Fruit fly (Drosophila melanogaster): ENCODE data around the gene CG43233.
"Not testable (repeated sequence)": the region's sequence is repeated elsewhere in the genome, so short reads cannot be mapped to it uniquely, and the experiment has no call there.

The CG43233 gene

DNA sequence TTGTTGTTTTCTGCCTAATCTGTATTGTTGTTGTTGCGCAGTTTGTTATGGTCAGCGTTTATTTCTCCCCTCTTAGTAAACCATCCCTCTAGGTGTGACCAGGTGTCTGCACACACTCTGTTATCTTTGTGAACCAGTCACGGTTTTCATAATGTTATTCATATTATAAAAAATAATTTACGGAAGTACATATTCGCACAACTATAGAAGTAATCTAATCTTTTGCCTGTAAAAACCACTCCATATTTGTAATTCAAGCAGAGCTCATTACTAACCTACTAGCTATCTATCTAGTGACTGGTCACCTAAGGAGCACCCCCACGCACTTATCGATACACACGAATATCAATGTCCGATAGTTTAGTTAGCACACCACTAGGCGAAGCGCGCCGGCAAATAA lies 23.3 kb downstream of the CG43233 start, which contains the start of the genes CG31683 and CG31687:
TSS of gene CG31683 (minus strand) at position 101 of the 400 bp plus-strand sequence.
TSS of gene CG31687 (plus strand) at position 362 of the 400 bp plus-strand sequence.
- TF ChIP-seq CG17801 (GFP tag; optimal IDR thresholded peaks at IDR 0.05; ENCODE audit: partially characterized antibody) = not testable (repeated sequence)

dm6 chr2L:20438474-20438873 lies 34.7 kb downstream of the CG43233 start:
- no peak for TF ChIP-seq CG17801 (GFP tag; optimal IDR thresholded peaks at IDR 0.05; ENCODE audit: partially characterized antibody)

- TF ChIP-seq CG17801 (GFP tag; optimal IDR thresholded peaks at IDR 0.05; ENCODE audit: partially characterized antibody) = no peak
These were observed 35.3 kb downstream of the CG43233 start for dm6 chr2L:20437873-20438272.

dm6 chr2L:20435199-20435598 lies 38.0 kb downstream of the CG43233 start:
- no peak for TF ChIP-seq CG17801 (GFP tag; optimal IDR thresholded peaks at IDR 0.05; ENCODE audit: partially characterized antibody)

- no peak for TF ChIP-seq CG17801 (GFP tag; optimal IDR thresholded peaks at IDR 0.05; ENCODE audit: partially characterized antibody)
These were observed 38.4 kb downstream of the CG43233 start for dm6 chr2L:20434779-20435178.

DNA sequence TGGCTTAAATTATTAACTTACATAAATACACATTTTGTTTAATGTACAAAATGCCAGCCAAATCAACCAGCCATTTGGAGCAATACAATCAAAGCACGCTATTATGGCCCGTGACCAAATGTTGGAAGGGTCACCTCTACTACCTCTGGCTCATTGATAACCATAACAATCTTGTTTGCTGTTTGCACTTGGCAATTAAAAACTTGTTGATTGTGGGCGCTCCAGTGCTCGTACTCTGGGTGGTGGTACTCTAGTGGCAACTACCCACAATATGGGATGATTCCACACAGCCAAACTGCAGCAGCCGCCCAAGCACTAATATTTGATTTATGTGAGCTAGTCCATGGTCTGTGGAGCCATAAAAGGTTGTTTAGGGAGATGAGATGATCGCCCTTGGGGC lies 42.0 kb downstream of the CG43233 start:
- TF ChIP-seq CG17801 (GFP tag; optimal IDR thresholded peaks at IDR 0.05; ENCODE audit: partially characterized antibody) = no peak

DNA sequence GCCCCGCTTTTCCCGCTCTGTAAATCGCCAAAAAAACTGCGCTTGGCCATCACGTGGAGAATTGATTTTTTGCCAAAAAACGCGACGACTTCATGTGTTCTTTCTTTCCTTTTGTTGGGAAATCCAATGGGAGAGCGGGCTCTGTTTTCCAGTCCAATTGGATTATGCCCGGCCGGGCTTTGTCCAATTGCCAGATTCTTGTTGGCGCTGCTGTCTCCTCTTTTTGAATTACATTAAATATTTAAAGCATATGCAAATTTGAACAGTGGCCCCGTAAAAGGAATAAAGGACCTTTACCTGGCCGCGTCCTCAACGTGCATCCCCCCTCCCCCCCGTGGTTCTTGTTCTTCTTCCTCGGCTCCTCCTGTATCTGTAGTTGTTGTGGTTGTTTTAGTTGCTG lies 43.7 kb downstream of the CG43233 start:
- TF ChIP-seq CG17801 (GFP tag; optimal IDR thresholded peaks at IDR 0.05; ENCODE audit: partially characterized antibody) = no peak

dm6 chr2L:20428756-20429408 lies 44.3 kb downstream of the CG43233 start:
- peak; percentile 68 for TF ChIP-seq CG17801 (GFP tag; optimal IDR thresholded peaks at IDR 0.05; ENCODE audit: partially characterized antibody)

- TF ChIP-seq CG17801 (GFP tag; optimal IDR thresholded peaks at IDR 0.05; ENCODE audit: partially characterized antibody) = no peak
These were observed 44.8 kb downstream of the CG43233 start for dm6 chr2L:20428382-20428755.

DNA sequence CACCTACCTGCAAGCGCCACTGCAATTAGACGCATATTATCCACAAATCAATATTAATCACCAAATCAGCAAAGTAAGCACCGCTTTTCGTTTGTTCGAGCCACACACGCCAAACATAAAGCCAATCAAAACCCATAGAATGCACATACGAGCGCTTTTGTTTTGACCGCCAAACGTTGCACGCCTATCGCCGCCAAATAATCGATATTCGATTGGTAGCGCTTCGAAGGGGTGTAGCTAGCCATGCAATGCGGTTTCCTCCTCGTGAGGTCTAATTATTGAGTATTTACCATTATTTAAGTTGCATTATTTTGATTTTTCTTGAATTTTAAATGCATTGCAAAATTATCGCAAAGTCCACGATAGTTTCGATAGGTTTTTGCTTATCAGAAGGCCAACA lies 45.8 kb downstream of the CG43233 start:
- TF ChIP-seq CG17801 (GFP tag; optimal IDR thresholded peaks at IDR 0.05; ENCODE audit: partially characterized antibody) = no peak

- no peak for TF ChIP-seq CG17801 (GFP tag; optimal IDR thresholded peaks at IDR 0.05; ENCODE audit: partially characterized antibody)
These were observed 47.3 kb downstream of the CG43233 start, which contains the start of gene CG31688 for dm6 chr2L:20425854-20426396. Gene CG31688, plus strand, starts transcription at chr2L:20426199.

- no peak for TF ChIP-seq CG17801 (GFP tag; optimal IDR thresholded peaks at IDR 0.05; ENCODE audit: partially characterized antibody)
These were observed 48.6 kb downstream of the CG43233 start, which contains the start of gene CG15130 for dm6 chr2L:20424560-20424959. Gene CG15130, minus strand, starts transcription at chr2L:20424660.
